Fruit fly (Drosophila melanogaster): ENCODE data around the gene S.

The S gene

DNA sequence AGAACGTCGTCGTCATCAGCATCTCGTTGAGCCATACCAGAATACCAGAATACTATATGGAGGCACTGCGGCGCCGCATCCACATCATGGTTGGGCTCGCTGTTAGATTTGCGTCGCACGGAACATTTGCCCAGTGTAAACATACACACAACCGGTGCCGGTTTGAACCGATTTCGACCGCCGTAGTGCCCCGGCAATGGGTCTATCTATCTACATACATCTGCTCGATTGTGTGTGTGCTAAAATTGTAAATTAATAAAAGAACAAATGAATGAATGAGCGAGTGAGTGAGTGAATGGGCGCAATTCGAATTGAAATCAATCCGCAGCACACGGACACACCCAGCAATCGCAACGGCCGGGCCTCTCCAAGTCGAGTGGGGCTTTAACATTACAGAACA lies 47.8 kb upstream of the S start (continued):
- TF ChIP-seq Med (GFP tag) (peak; percentile 73), Xbp1 (GFP tag; optimal IDR thresholded peaks at IDR 0.05) (no peak), repo (GFP tag; optimal IDR thresholded peaks at IDR 0.05) (no peak), CG15011 (GFP tag; optimal IDR thresholded peaks at IDR 0.05) (peak; percentile 24), ERR (GFP tag; optimal IDR thresholded peaks at IDR 0.05) (no peak), twi (tag; optimal IDR thresholded peaks at IDR 0.05) (no peak), ase (GFP tag; IDR thresholded peaks at IDR 0.05) (no peak), CG9727 (GFP tag; optimal IDR thresholded peaks at IDR 0.05) (no peak), CG43689 (GFP tag; IDR thresholded peaks at IDR 0.05) (no peak), BtbVII (GFP tag; optimal IDR thresholded peaks at IDR 0.05) (peak; percentile 28), CG6175 (GFP tag; IDR thresholded peaks at IDR 0.05) (peak; percentile 90; the same call in 2 of the 3 replicates), cg (GFP tag; optimal IDR thresholded peaks at IDR 0.05) (peak; percentile 3), toy (GFP tag; IDR thresholded peaks at IDR 0.05) (no peak), exex (tag; optimal IDR thresholded peaks at IDR 0.05) (peak; percentile 53), ATbp (GFP tag; optimal IDR thresholded peaks at IDR 0.05) (peak; percentile 20), nom (GFP tag; optimal IDR thresholded peaks at IDR 0.05) (no peak), CG8281 (tag; optimal IDR thresholded peaks at IDR 0.05) (peak; percentile 99), PHDP (tag; optimal IDR thresholded peaks at IDR 0.05) (peak; percentile 8), CG6813 (GFP tag; optimal IDR thresholded peaks at IDR 0.05) (peak; percentile 15), CG4282 (GFP tag; optimal IDR thresholded peaks at IDR 0.05) (no peak), CG9932 (GFP tag; IDR thresholded peaks at IDR 0.05) (no peak), CG14710 (tag; optimal IDR thresholded peaks at IDR 0.05) (no peak), Ets65A (GFP tag) (peak; percentile 16), Fer3 (tag; optimal IDR thresholded peaks at IDR 0.05) (peak; percentile 5), E2f1 (GFP tag; IDR thresholded peaks at IDR 0.05) (no peak), Adf1 (GFP tag; IDR thresholded peaks at IDR 0.05) (no peak), CG11398 (GFP tag; optimal IDR thresholded peaks at IDR 0.05) (no peak), sd (tag; optimal IDR thresholded peaks at IDR 0.05) (peak; percentile 31), Lim3 (GFP tag; IDR thresholded peaks at IDR 0.05) (no peak), CG34376 (GFP tag; optimal IDR thresholded peaks at IDR 0.05) (peak; percentile 76)

DNA sequence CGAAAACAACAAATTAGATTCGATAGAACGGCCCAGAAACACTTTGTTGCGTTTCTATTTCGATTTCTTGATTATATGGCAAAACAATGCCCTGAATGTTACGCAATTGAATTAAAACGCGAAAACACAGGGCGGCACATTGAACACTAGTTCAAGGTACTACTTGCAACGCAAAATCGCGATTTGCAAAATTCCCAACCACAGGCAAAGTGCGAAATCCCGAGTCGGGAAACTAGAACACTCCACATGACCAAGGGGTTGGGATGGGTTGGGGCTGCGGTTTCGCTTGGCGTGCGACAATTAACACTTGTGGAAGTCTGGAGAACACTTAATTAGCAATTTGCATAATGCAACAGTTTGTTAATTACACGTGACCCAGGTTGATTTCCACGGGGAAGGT lies 46.6 kb upstream of the S start:
- TF ChIP-seq crol (GFP tag; IDR thresholded peaks at IDR 0.05), result no peak
- TF ChIP-seq Ptx1 (GFP tag; IDR thresholded peaks at IDR 0.05), result no peak
- TF ChIP-seq zf30C (GFP tag; optimal IDR thresholded peaks at IDR 0.05), result no peak
- peak in 1 of 2 experiments; percentile 40 for TF ChIP-seq Pdp1 (GFP tag; optimal IDR thresholded peaks at IDR 0.05)
- TF ChIP-seq gt (GFP tag; IDR thresholded peaks at IDR 0.05), result no peak
- no peak for TF ChIP-seq CG7372 (GFP tag; IDR thresholded peaks at IDR 0.05)
- no peak for TF ChIP-seq CG6854 (GFP tag; optimal IDR thresholded peaks at IDR 0.05)
- TF ChIP-seq vnd (GFP tag; IDR thresholded peaks at IDR 0.05; ENCODE audit: partially characterized antibody), result 0 out of 3 replicates have a peak, but pooled peaks have one; percentile 22
- TF ChIP-seq chinmo (GFP tag; IDR thresholded peaks at IDR 0.05; ENCODE audit: partially characterized antibody), result 0 out of 4 replicates have a peak, but pooled peaks have one; percentile 6
- no peak for TF ChIP-seq CG13287 (GFP tag; IDR thresholded peaks at IDR 0.05; ENCODE audit: partially characterized antibody)
